Fruit fly (Drosophila melanogaster): Measurements from ENCODE around the gene CG7044.

CG7044 gene

DNA sequence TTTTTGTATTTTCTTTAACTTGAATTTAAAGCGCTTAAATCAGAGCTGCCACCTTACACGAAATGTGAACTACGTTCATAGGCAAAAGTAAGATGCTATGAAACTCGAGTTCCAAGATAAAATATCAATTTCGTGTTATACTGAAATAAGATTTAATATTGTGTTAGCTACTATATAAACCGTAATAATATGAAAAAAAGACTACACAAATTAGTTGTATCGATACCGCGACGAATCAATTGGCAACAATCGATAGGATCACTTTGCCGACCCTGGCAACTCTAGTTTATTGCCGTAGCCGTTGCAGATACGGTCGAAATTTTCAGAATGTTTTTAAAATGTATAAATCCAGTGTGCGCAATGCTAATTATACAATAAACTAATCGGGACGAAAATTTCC is 38.9 kb upstream of the CG7044 start, which contains the start of gene SNF4Agamma (continued):
- TF ChIP-seq Bdp1 (GFP tag; optimal IDR thresholded peaks at IDR 0.05) (no peak), CTCF (GFP tag; optimal IDR thresholded peaks at IDR 0.05) (no peak), CG12219 (GFP tag; optimal IDR thresholded peaks at IDR 0.05) (no peak), Doc3 (GFP tag; IDR thresholded peaks at IDR 0.05; ENCODE audit: partially characterized antibody) (peak; percentile 81), GATAe (GFP tag; conservative IDR thresholded peaks at IDR 0.05) (0 out of 2 replicates have a peak, but pooled peaks have one; percentile 31), CG17802 (tag; optimal IDR thresholded peaks at IDR 0.05) (no peak), zfh2 (GFP tag; optimal IDR thresholded peaks at IDR 0.05) (peak; percentile 50), sna (GFP tag; IDR thresholded peaks at IDR 0.05; ENCODE audit: partially characterized antibody) (peak; percentile 82), Camta (GFP tag; optimal IDR thresholded peaks at IDR 0.05) (peak; percentile 7), CG8089 (GFP tag; optimal IDR thresholded peaks at IDR 0.05) (no peak), Sin3A (optimal IDR thresholded peaks at IDR 0.05) (peak; percentile 42), CG2678 (tag; optimal IDR thresholded peaks at IDR 0.05) (peak; percentile 30), CG8944 (GFP tag; optimal IDR thresholded peaks at IDR 0.05) (no peak), Atf3 (GFP tag; optimal IDR thresholded peaks at IDR 0.05) (no peak), gce (GFP tag; IDR thresholded peaks at IDR 0.05) (no peak), Dip2 (GFP tag; IDR thresholded peaks at IDR 0.05) (no peak), Poxn (GFP tag; IDR thresholded peaks at IDR 0.05) (no peak), nmo (GFP tag; optimal IDR thresholded peaks at IDR 0.05) (peak; percentile 49), CG17829 (tag; optimal IDR thresholded peaks at IDR 0.05) (peak; percentile 58), E2f2 (GFP tag; IDR thresholded peaks at IDR 0.05) (peak; percentile 98), CG17186 (GFP tag; optimal IDR thresholded peaks at IDR 0.05) (no peak), ash1 (GFP tag; optimal IDR thresholded peaks at IDR 0.05) (no peak), cas (GFP tag; IDR thresholded peaks at IDR 0.05) (no peak), sug (tag; optimal IDR thresholded peaks at IDR 0.05) (peak; percentile 63), Sry-δ (GFP tag; optimal IDR thresholded peaks at IDR 0.05) (peak; percentile 50), Bgb (GFP tag; IDR thresholded peaks at IDR 0.05; ENCODE audit: partially characterized antibody) (peak; percentile 76), jigr1 (GFP tag; IDR thresholded peaks at IDR 0.05) (no peak), CG16815 (GFP tag; optimal IDR thresholded peaks at IDR 0.05) (no peak), slbo (GFP tag; IDR thresholded peaks at IDR 0.05) (peak; percentile 43; the same call in 1 of the 2 replicates), CG3995 (GFP tag; optimal IDR thresholded peaks at IDR 0.05) (no peak), B-H2 (GFP tag; optimal IDR thresholded peaks at IDR 0.05) (peak; percentile 35), CG16779 (GFP tag; IDR thresholded peaks at IDR 0.05) (no peak), cato (GFP tag; optimal IDR thresholded peaks at IDR 0.05; ENCODE audit: borderline replicate concordance) (no peak), Atf6 (GFP tag; IDR thresholded peaks at IDR 0.05) (peak; percentile 41; the same call in 1 of the 2 replicates), sens-2 (GFP tag; IDR thresholded peaks at IDR 0.05) (no peak), Aef1 (GFP tag; IDR thresholded peaks at IDR 0.05) (0 out of 3 replicates have a peak, but pooled peaks have one; percentile 28), chm (GFP tag; IDR thresholded peaks at IDR 0.05) (no peak), D19A (tag; optimal IDR thresholded peaks at IDR 0.05) (no peak), CG17912 (GFP tag; optimal IDR thresholded peaks at IDR 0.05) (no peak), CG9797 (GFP tag; optimal IDR thresholded peaks at IDR 0.05) (peak; percentile 2), CG4424 (GFP tag; optimal IDR thresholded peaks at IDR 0.05) (no peak), CG8388 (GFP tag; optimal IDR thresholded peaks at IDR 0.05) (no peak), CG14441 (GFP tag; IDR thresholded peaks at IDR 0.05) (no peak), CG7786 (GFP tag; optimal IDR thresholded peaks at IDR 0.05) (no peak), CG2889 (GFP tag; IDR thresholded peaks at IDR 0.05) (no peak), CG1233 (GFP tag; optimal IDR thresholded peaks at IDR 0.05) (no peak), croc (GFP tag; conservative IDR thresholded peaks at IDR 0.05) (0 out of 3 replicates have a peak, but pooled peaks have one; percentile 19), CG4328 (GFP tag; optimal IDR thresholded peaks at IDR 0.05) (no peak), CG9609 (GFP tag; optimal IDR thresholded peaks at IDR 0.05) (peak; percentile 24), lmd (GFP tag; IDR thresholded peaks at IDR 0.05) (no peak), CG7745 (tag; optimal IDR thresholded peaks at IDR 0.05) (no peak), CG11696 (GFP tag; IDR thresholded peaks at IDR 0.05) (no peak), Hmx (GFP tag; optimal IDR thresholded peaks at IDR 0.05) (no peak)
